Worm (Caenorhabditis elegans) whole organism, mixed stage, embryonic: ENCODE results near the gene atic-1.

Experiments used
- M03D4.4 ChIP-seq: sonication (generic microtip); optimal IDR thresholded peaks from 2 replicates; lab custom pipeline; 2017; ENCODE audit warnings: mild to moderate bottlenecking, missing genetic modification characterization, missing compliant biosample characterization
- bed-3 ChIP-seq: fragments of 200-800 bp; sonication (Bioruptor generic); optimal IDR thresholded peaks from 3 replicates; lab custom pipeline; 2018; ENCODE audit warnings: mild to moderate bottlenecking, missing genetic modification characterization, moderate library complexity, missing compliant biosample characterization
- blmp-1 ChIP-seq: fragments of 150-350 bp; optimal IDR thresholded peaks from 2 replicates; lab custom pipeline; 2014; ENCODE audit warnings: missing biosample characterization, missing genetic modification characterization
- ceh-39 ChIP-seq: fragments of 150-350 bp; optimal IDR thresholded peaks from 2 replicates; lab custom pipeline; 2014; ENCODE audit warnings: missing biosample characterization, missing genetic modification characterization
- ceh-43 ChIP-seq: fragments of 200-800 bp; sonication (Bioruptor generic); optimal IDR thresholded peaks from 2 replicates; lab custom pipeline; 2018; ENCODE audit warnings: mild to moderate bottlenecking, missing genetic modification characterization, moderate library complexity, missing compliant biosample characterization
- ceh-83 ChIP-seq: fragments of 200-800 bp; sonication (Bioruptor generic); optimal IDR thresholded peaks from 2 replicates; lab custom pipeline; 2018; ENCODE audit warnings: mild to moderate bottlenecking, missing genetic modification characterization, missing compliant biosample characterization
- ces-1 ChIP-seq: fragments of 150-350 bp; optimal IDR thresholded peaks from 2 replicates; lab custom pipeline; 2014; ENCODE audit warnings: missing biosample characterization, missing genetic modification reagents, missing genetic modification characterization
- drap-1 ChIP-seq: fragments of 200-800 bp; sonication (Bioruptor generic); optimal IDR thresholded peaks from 3 replicates; lab custom pipeline; 2018; ENCODE audit warnings: mild to moderate bottlenecking, missing genetic modification characterization, missing compliant biosample characterization
- elt-1 ChIP-seq: sonication (generic microtip); optimal IDR thresholded peaks from 2 replicates; lab custom pipeline; 2017; ENCODE audit warnings: missing genetic modification characterization, mild to moderate bottlenecking, missing compliant biosample characterization, antibody characterized with exemption, moderate library complexity, borderline replicate concordance; ENCODE audit not compliant: insufficient read depth
- elt-3 ChIP-seq: fragments of 150-350 bp; optimal IDR thresholded peaks from 2 replicates; lab custom pipeline; 2014; ENCODE audit warnings: missing biosample characterization, missing genetic modification characterization
- flh-1 ChIP-seq: fragments of 200-800 bp; sonication (Bioruptor generic); optimal IDR thresholded peaks from 2 replicates; lab custom pipeline; 2018; ENCODE audit warnings: mild to moderate bottlenecking, missing genetic modification characterization, moderate library complexity, missing compliant biosample characterization
- ham-2 ChIP-seq: fragments of 200-800 bp; sonication (Bioruptor generic); optimal IDR thresholded peaks from 2 replicates; lab custom pipeline; 2018; ENCODE audit warnings: mild to moderate bottlenecking, missing genetic modification characterization, missing compliant biosample characterization
- hlh-1 ChIP-seq: fragments of 150-350 bp; optimal IDR thresholded peaks from 2 replicates; lab custom pipeline; 2014; ENCODE audit warnings: missing biosample characterization, missing genetic modification reagents, missing genetic modification characterization
- lin-13 ChIP-seq: fragments of 150-350 bp; optimal IDR thresholded peaks from 2 replicates; lab custom pipeline; 2014; ENCODE audit warnings: missing biosample characterization, missing genetic modification characterization
- lin-32 ChIP-seq: fragments of 200-800 bp; sonication (Bioruptor generic); optimal IDR thresholded peaks from 2 replicates; lab custom pipeline; 2018; ENCODE audit warnings: mild to moderate bottlenecking, missing genetic modification characterization, missing compliant biosample characterization
- lsy-2 ChIP-seq: fragments of 150-350 bp; optimal IDR thresholded peaks from 2 replicates; lab custom pipeline; 2014; ENCODE audit warnings: missing biosample characterization, missing genetic modification characterization
- mab-5 ChIP-seq: fragments of 150-350 bp; optimal IDR thresholded peaks from 2 replicates; lab custom pipeline; 2014; ENCODE audit warnings: missing biosample characterization, missing genetic modification characterization
- mep-1 ChIP-seq: fragments of 150-350 bp; optimal IDR thresholded peaks from 2 replicates; lab custom pipeline; 2017; ENCODE audit warnings: missing biosample characterization, missing genetic modification reagents, missing genetic modification characterization, inconsistent platforms
- mls-2 ChIP-seq: sonication (generic microtip); optimal IDR thresholded peaks from 2 replicates; lab custom pipeline; 2016; ENCODE audit warnings: mild to moderate bottlenecking, missing genetic modification characterization, moderate library complexity, missing compliant biosample characterization
- nhr-12 ChIP-seq: fragments of 150-350 bp; optimal IDR thresholded peaks from 2 replicates; lab custom pipeline; 2014; ENCODE audit warnings: missing biosample characterization, missing genetic modification characterization
- nhr-2 ChIP-seq: fragments of 150-350 bp; optimal IDR thresholded peaks from 2 replicates; lab custom pipeline; 2014; ENCODE audit warnings: missing biosample characterization, missing genetic modification characterization
- nhr-237 ChIP-seq: fragments of 150-350 bp; optimal IDR thresholded peaks from 2 replicates; lab custom pipeline; 2014; ENCODE audit warnings: missing biosample characterization, missing genetic modification characterization
- nhr-28 ChIP-seq: fragments of 150-350 bp; optimal IDR thresholded peaks from 2 replicates; lab custom pipeline; 2014; ENCODE audit warnings: missing biosample characterization, missing genetic modification characterization
- nhr-76 ChIP-seq: sonication (generic microtip); optimal IDR thresholded peaks from 2 replicates; lab custom pipeline; 2017; ENCODE audit warnings: missing biosample characterization, missing genetic modification characterization
- pha-4 ChIP-seq: fragments of 150-350 bp; optimal IDR thresholded peaks from 2 replicates; lab custom pipeline; 2018; ENCODE audit warnings: missing biosample characterization, missing genetic modification reagents, missing genetic modification characterization
- sem-2 ChIP-seq: fragments of 200-800 bp; sonication (Bioruptor generic); optimal IDR thresholded peaks from 2 replicates; lab custom pipeline; 2018; ENCODE audit warnings: mild to moderate bottlenecking, missing genetic modification characterization, missing compliant biosample characterization
- snpc-4 ChIP-seq: fragments of 150-350 bp; optimal IDR thresholded peaks from 2 replicates; lab custom pipeline; 2014; ENCODE audit warnings: missing biosample characterization, missing genetic modification characterization
- unc-120 ChIP-seq: sonication (generic microtip); optimal IDR thresholded peaks from 2 replicates; lab custom pipeline; 2017; ENCODE audit warnings: missing genetic modification characterization, missing compliant biosample characterization; ENCODE audit not compliant: poor library complexity, severe bottlenecking
- unc-39 ChIP-seq: fragments of 150-350 bp; optimal IDR thresholded peaks from 2 replicates; lab custom pipeline; 2014; ENCODE audit warnings: missing biosample characterization, missing genetic modification characterization
- zip-8 ChIP-seq: fragments of 150-350 bp; optimal IDR thresholded peaks from 2 replicates; lab custom pipeline; 2014; ENCODE audit warnings: missing biosample characterization, missing genetic modification characterization
- ztf-11 ChIP-seq: fragments of 150-350 bp; optimal IDR thresholded peaks from 2 replicates; lab custom pipeline; 2014; ENCODE audit warnings: missing biosample characterization, missing genetic modification characterization

The atic-1 gene

ce11 chrIV:7881726-7882125 is at the start of gene atic-1:
Gene atic-1 (plus strand): TSS chrIV:7882026.
- TF ChIP-seq ceh-39 (tag; lab: Kevin White, UChicago) (no peak), M03D4.4 (tag; lab: Kevin White, UChicago) (no peak), hlh-1 (no peak), blmp-1 (tag; lab: Kevin White, UChicago) (no peak), ztf-11 (tag; lab: Kevin White, UChicago) (no peak), ceh-43 (GFP tag; lab: Kevin White, UChicago) (no peak), bed-3 (GFP tag; lab: Kevin White, UChicago) (no peak), pha-4 (no peak), ham-2 (no peak), nhr-12 (tag; lab: Kevin White, UChicago) (no peak)

ce11 chrIV:7834625-7835228 is 47.1 kb upstream of the atic-1 start, which contains the start of gene erp-44.2:
Gene erp-44.2 (minus strand): TSS chrIV:7834675.
- no peak for TF ChIP-seq elt-3 (tag; lab: Kevin White, UChicago)
- TF ChIP-seq sem-2 (GFP tag; lab: Kevin White, UChicago): no peak
- TF ChIP-seq ceh-83: no peak
- no peak for TF ChIP-seq ceh-39 (tag; lab: Kevin White, UChicago)
- no peak for TF ChIP-seq lin-32
- TF ChIP-seq ceh-43 (GFP tag; lab: Kevin White, UChicago): no peak
- TF ChIP-seq blmp-1 (tag; lab: Kevin White, UChicago): no peak
- TF ChIP-seq, all 35 proteins: peak for 0

- TF ChIP-seq ham-2: no peak
- TF ChIP-seq unc-120 (tag; lab: Kevin White, UChicago): no peak
- peak; percentile 20 for TF ChIP-seq mls-2
- peak; percentile 15 for TF ChIP-seq mep-1 (tag; lab: Kevin White, UChicago)
- peak; percentile 88 for TF ChIP-seq nhr-2 (tag; lab: Kevin White, UChicago)
- no peak for TF ChIP-seq drap-1 (GFP tag; lab: Kevin White, UChicago)
- no peak for TF ChIP-seq nhr-76 (tag; lab: Kevin White, UChicago)
- peak; percentile 23 for TF ChIP-seq ceh-39 (tag; lab: Kevin White, UChicago)
- no peak for TF ChIP-seq elt-3 (tag; lab: Kevin White, UChicago)
- TF ChIP-seq lsy-2 (tag; lab: Kevin White, UChicago): no peak
- TF ChIP-seq elt-1 (tag; lab: Kevin White, UChicago): no peak
- no peak for TF ChIP-seq bed-3 (GFP tag; lab: Kevin White, UChicago)
- no peak for TF ChIP-seq hlh-1
- TF ChIP-seq flh-1 (GFP tag; lab: Kevin White, UChicago): no peak
- TF ChIP-seq nhr-237 (tag; lab: Kevin White, UChicago): no peak
- TF ChIP-seq lin-13 (tag; lab: Kevin White, UChicago): no peak
- TF ChIP-seq nhr-28 (tag; lab: Kevin White, UChicago): no peak
- no peak for TF ChIP-seq lin-32
These were observed 45.8 kb upstream of the atic-1 start for ce11 chrIV:7836030-7836429.

- TF ChIP-seq unc-39 (no peak), blmp-1 (tag; lab: Kevin White, UChicago) (peak; percentile 6)
These were observed 45.3 kb upstream of the atic-1 start for ce11 chrIV:7836491-7836890.

ce11 chrIV:7838426-7838825 is 43.4 kb upstream of the atic-1 start, which contains the start of gene C06A6.7:
Gene C06A6.7 (minus strand): TSS chrIV:7838526.
- TF ChIP-seq hlh-1: no peak
- no peak for TF ChIP-seq drap-1 (GFP tag; lab: Kevin White, UChicago)
- TF ChIP-seq ceh-43 (GFP tag; lab: Kevin White, UChicago): no peak
- no peak for TF ChIP-seq ham-2
- TF ChIP-seq bed-3 (GFP tag; lab: Kevin White, UChicago): no peak
- TF ChIP-seq mab-5 (tag; lab: Kevin White, UChicago): no peak
- no peak for TF ChIP-seq ces-1 (GFP tag; lab: Kevin White, UChicago)
- no peak for TF ChIP-seq blmp-1 (tag; lab: Kevin White, UChicago)
- TF ChIP-seq snpc-4: no peak
- TF ChIP-seq zip-8 (tag; lab: Kevin White, UChicago): no peak
- no peak for TF ChIP-seq unc-39
- no peak for TF ChIP-seq elt-3 (tag; lab: Kevin White, UChicago)
- no peak for TF ChIP-seq ceh-39 (tag; lab: Kevin White, UChicago)
- no peak for TF ChIP-seq unc-120 (tag; lab: Kevin White, UChicago)
- TF ChIP-seq M03D4.4 (tag; lab: Kevin White, UChicago): no peak
